Fruit fly (Drosophila melanogaster) whole organism, embryonic: Measurements from ENCODE around the gene Hrd3.

ENCODE experiments used
- Atf-2 ChIP-seq: fragments of 200-800 bp; sonication (Bioruptor generic); optimal IDR thresholded peaks from 2 replicates; lab custom pipeline; 2016; ENCODE audit warnings: missing biosample characterization, missing genetic modification characterization
- B-H2 ChIP-seq: fragments of 200-800 bp; sonication (Bioruptor generic); optimal IDR thresholded peaks from 2 replicates; lab custom pipeline; 2018; ENCODE audit warnings: missing biosample characterization, mild to moderate bottlenecking, missing genetic modification characterization
- Blimp-1 ChIP-seq: fragments of 200-800 bp; sonication (Bioruptor generic); optimal IDR thresholded peaks from 3 replicates; lab custom pipeline; 2018; ENCODE audit warnings: missing biosample characterization, missing genetic modification characterization, mild to moderate bottlenecking, moderate library complexity, missing genetic modification reagents
- CG10209 ChIP-seq: fragments of 200-800 bp; sonication (Bioruptor generic); optimal IDR thresholded peaks from 3 replicates; lab custom pipeline; 2017; ENCODE audit warnings: missing biosample characterization, mild to moderate bottlenecking, missing genetic modification characterization, missing genetic modification reagents
- CG1024 ChIP-seq: fragments of 200-800 bp; sonication (Bioruptor generic); IDR thresholded peaks from 2 replicates; pipeline ENCODE4 v1.3.6; 2022; ENCODE audit warnings: missing biosample characterization, missing genetic modification characterization
- CG10267 ChIP-seq: fragments of 200-800 bp; sonication (Bioruptor generic); optimal IDR thresholded peaks from 2 replicates; lab custom pipeline; 2018; ENCODE audit warnings: missing biosample characterization, mild to moderate bottlenecking, missing genetic modification characterization, moderate library complexity
- CG10431 ChIP-seq: fragments of 200-800 bp; sonication (Bioruptor generic); optimal IDR thresholded peaks from 3 replicates; lab custom pipeline; 2018; ENCODE audit warnings: missing biosample characterization, mild to moderate bottlenecking, missing genetic modification characterization
- CG11504 ChIP-seq: fragments of 200-800 bp; sonication (Bioruptor generic); optimal IDR thresholded peaks from 3 replicates; lab custom pipeline; 2019; ENCODE audit warnings: missing biosample characterization, mild to moderate bottlenecking, missing genetic modification characterization, moderate library complexity
- CG11696 ChIP-seq: fragments of 200-800 bp; sonication (Bioruptor generic); IDR thresholded peaks from 2 replicates; pipeline ENCODE4 v1.3.6; 2022; ENCODE audit warnings: missing biosample characterization, missing genetic modification characterization
- CG12299 ChIP-seq: fragments of 200-800 bp; sonication (Bioruptor generic); optimal IDR thresholded peaks from 2 replicates; lab custom pipeline; 2018; ENCODE audit warnings: missing biosample characterization, mild to moderate bottlenecking, missing genetic modification characterization
- CG17829 ChIP-seq: fragments of 200-800 bp; optimal IDR thresholded peaks from 2 replicates; lab custom pipeline; 2019; ENCODE audit warnings: missing biosample characterization, mild to moderate bottlenecking, missing genetic modification characterization, moderate library complexity
- CG4707 ChIP-seq: fragments of 200-800 bp; sonication (Bioruptor generic); optimal IDR thresholded peaks from 2 replicates; lab custom pipeline; 2018; ENCODE audit warnings: missing biosample characterization, mild to moderate bottlenecking, missing genetic modification characterization, moderate library complexity
- CG4820 ChIP-seq: fragments of 200-800 bp; sonication (Bioruptor generic); optimal IDR thresholded peaks from 3 replicates; lab custom pipeline; 2016; ENCODE audit warnings: missing biosample characterization, missing genetic modification characterization
- CG6175 ChIP-seq: fragments of 200-800 bp; sonication (Bioruptor generic); IDR thresholded peaks from 3 replicates; pipeline ENCODE4 v1.3.6; 2022; ENCODE audit warnings: missing biosample characterization, missing genetic modification characterization
- CG7556 ChIP-seq: fragments of 200-800 bp; sonication (Bioruptor generic); optimal IDR thresholded peaks from 2 replicates; lab custom pipeline; 2017; ENCODE audit warnings: missing biosample characterization, mild to moderate bottlenecking, missing genetic modification characterization
- CG7786 ChIP-seq: fragments of 200-800 bp; sonication (Bioruptor generic); optimal IDR thresholded peaks from 2 replicates; lab custom pipeline; 2016; ENCODE audit warnings: missing biosample characterization, missing genetic modification characterization
- D19B ChIP-seq: fragments of 200-800 bp; sonication (Bioruptor generic); optimal IDR thresholded peaks from 2 replicates; lab custom pipeline; 2017; ENCODE audit warnings: missing biosample characterization, mild to moderate bottlenecking, missing genetic modification characterization
- Dip2 ChIP-seq: fragments of 200-800 bp; sonication (Bioruptor generic); IDR thresholded peaks from 2 replicates; pipeline ENCODE4 v1.3.6; 2022; ENCODE audit warnings: missing biosample characterization, missing genetic modification characterization
- HHEX ChIP-seq: fragments of 200-800 bp; sonication (Bioruptor generic); optimal IDR thresholded peaks from 3 replicates; lab custom pipeline; 2017; ENCODE audit warnings: missing biosample characterization, mild to moderate bottlenecking, missing genetic modification characterization, missing genetic modification reagents
- Hsf ChIP-seq: fragments of 200-800 bp; sonication (Bioruptor generic); optimal IDR thresholded peaks from 3 replicates; lab custom pipeline; 2016; ENCODE audit warnings: missing biosample characterization, missing genetic modification characterization
- Kr ChIP-seq: fragments of 200-800 bp; sonication (Bioruptor generic); optimal IDR thresholded peaks from 2 replicates; lab custom pipeline; 2017; ENCODE audit warnings: missing biosample characterization, mild to moderate bottlenecking, missing genetic modification characterization
- Lhr ChIP-seq: fragments of 200-800 bp; sonication (Bioruptor generic); optimal IDR thresholded peaks from 3 replicates; lab custom pipeline; 2017; ENCODE audit warnings: mild to moderate bottlenecking, missing biosample characterization, missing genetic modification reagents, missing genetic modification characterization
- Max ChIP-seq: fragments of 200-800 bp; sonication (Bioruptor generic); optimal IDR thresholded peaks from 2 replicates; lab custom pipeline; 2016; ENCODE audit warnings: missing biosample characterization, mild to moderate bottlenecking, missing genetic modification characterization
- Myb ChIP-seq: fragments of 200-800 bp; sonication (Bioruptor generic); optimal IDR thresholded peaks from 2 replicates; lab custom pipeline; 2016; ENCODE audit warnings: missing biosample characterization, missing genetic modification characterization
- Oaz ChIP-seq: fragments of 200-800 bp; sonication (Bioruptor generic); IDR thresholded peaks from 2 replicates; pipeline ENCODE4 v1.3.6; 2022; ENCODE audit warnings: missing biosample characterization, missing genetic modification characterization
- Pdp1 ChIP-seq, 2 experiments: fragments of 200-800 bp; sonication (Bioruptor generic); optimal IDR thresholded peaks; 3 replicates each; lab custom pipeline; 2016; ENCODE audit warnings: missing biosample characterization in 2 of 2, missing genetic modification characterization in 2 of 2, mild to moderate bottlenecking in 1 of 2, moderate library complexity in 1 of 2
- Sin3A ChIP-seq: fragments of >200 bp; optimal IDR thresholded peaks from 2 replicates; lab custom pipeline; 2018
- Sox100B ChIP-seq: fragments of 200-800 bp; sonication (Bioruptor generic); optimal IDR thresholded peaks from 3 replicates; lab custom pipeline; 2018; ENCODE audit warnings: missing biosample characterization, mild to moderate bottlenecking, missing genetic modification characterization
- amos ChIP-seq: fragments of 200-800 bp; sonication (Bioruptor generic); IDR thresholded peaks from 2 replicates; pipeline ENCODE4 v1.3.6; 2022; ENCODE audit warnings: missing biosample characterization, missing genetic modification characterization; ENCODE audit not compliant: partially characterized antibody
- ash1 ChIP-seq: fragments of 200-800 bp; sonication (Bioruptor generic); optimal IDR thresholded peaks from 2 replicates; lab custom pipeline; 2018; ENCODE audit warnings: missing biosample characterization, mild to moderate bottlenecking, missing genetic modification characterization
- chm ChIP-seq: fragments of 200-800 bp; sonication (Bioruptor generic); IDR thresholded peaks from 2 replicates; pipeline ENCODE4 v1.3.6; 2022; ENCODE audit warnings: missing biosample characterization, missing genetic modification characterization
- cwo ChIP-seq: fragments of 200-800 bp; sonication (Bioruptor generic); optimal IDR thresholded peaks from 3 replicates; lab custom pipeline; 2017; ENCODE audit warnings: missing biosample characterization, missing genetic modification characterization, mild to moderate bottlenecking, moderate library complexity, missing genetic modification reagents
- disco-r ChIP-seq: fragments of 200-800 bp; sonication (Bioruptor generic); optimal IDR thresholded peaks from 2 replicates; lab custom pipeline; 2016; ENCODE audit warnings: missing biosample characterization, missing genetic modification characterization
- emc ChIP-seq: fragments of 200-800 bp; sonication (Bioruptor generic); optimal IDR thresholded peaks from 2 replicates; lab custom pipeline; 2016; ENCODE audit warnings: missing biosample characterization, missing genetic modification characterization
- esg ChIP-seq: fragments of 200-800 bp; sonication (Bioruptor generic); conservative IDR thresholded peaks from 2 replicates; pipeline ENCODE4 v1.3.6; 2022; ENCODE audit warnings: missing biosample characterization, missing genetic modification characterization
- exex ChIP-seq: fragments of 200-800 bp; sonication (Bioruptor generic); optimal IDR thresholded peaks from 4 replicates; lab custom pipeline; 2018; ENCODE audit warnings: missing biosample characterization, mild to moderate bottlenecking, missing genetic modification characterization, moderate library complexity
- gsb ChIP-seq: fragments of 200-800 bp; sonication (Bioruptor generic); IDR thresholded peaks from 2 replicates; pipeline ENCODE4 v1.3.6; 2022; ENCODE audit warnings: missing biosample characterization, missing genetic modification characterization
- h ChIP-seq: fragments of >200 bp; optimal IDR thresholded peaks from 2 replicates; lab custom pipeline; 2017
- hkb ChIP-seq, 2 experiments: fragments of 200-800 bp in 1 of 2; fragments of >200 bp in 1 of 2; sonication (Bioruptor generic) in 1 of 2; IDR thresholded peaks in 1 of 2; optimal IDR thresholded peaks in 1 of 2; 2 replicates each; pipeline versions ENCODE4 v1.3.6 to Lab custom; 2017 to 2022; ENCODE audit warnings: missing biosample characterization in 1 of 2, missing genetic modification characterization in 1 of 2
- jumu ChIP-seq: fragments of 200-800 bp; sonication (Bioruptor generic); optimal IDR thresholded peaks from 3 replicates; lab custom pipeline; 2016; ENCODE audit warnings: missing biosample characterization, missing genetic modification characterization
- lab ChIP-seq: fragments of 200-800 bp; sonication (Bioruptor generic); optimal IDR thresholded peaks from 3 replicates; lab custom pipeline; 2017; ENCODE audit warnings: missing biosample characterization, missing genetic modification characterization, mild to moderate bottlenecking, moderate library complexity, missing genetic modification reagents
- lola ChIP-seq, 3 experiments: fragments of >200 bp in 2 of 3; fragments of 200-800 bp in 1 of 3; sonication (Bioruptor generic) in 1 of 3; optimal IDR thresholded peaks; 2 replicates each; lab custom pipeline; 2017 to 2019; ENCODE audit warnings: missing biosample characterization in 3 of 3, missing genetic modification characterization in 3 of 3, mild to moderate bottlenecking in 1 of 3, moderate library complexity in 1 of 3
- nerfin-1 ChIP-seq: fragments of 200-800 bp; sonication (Bioruptor generic); optimal IDR thresholded peaks from 3 replicates; lab custom pipeline; 2019; ENCODE audit warnings: missing biosample characterization, mild to moderate bottlenecking, missing genetic modification characterization, moderate library complexity
- onecut ChIP-seq: fragments of 200-800 bp; sonication (Bioruptor generic); IDR thresholded peaks from 2 replicates; pipeline ENCODE4 v1.3.6; 2022; ENCODE audit warnings: missing biosample characterization, missing genetic modification characterization
- sd ChIP-seq: fragments of 200-800 bp; sonication (Bioruptor generic); optimal IDR thresholded peaks from 3 replicates; lab custom pipeline; 2018; ENCODE audit warnings: missing biosample characterization, mild to moderate bottlenecking, missing genetic modification characterization, moderate library complexity
- shn ChIP-seq: fragments of 200-800 bp; sonication (Bioruptor generic); optimal IDR thresholded peaks from 3 replicates; lab custom pipeline; 2016; ENCODE audit warnings: missing biosample characterization, missing genetic modification characterization
- tna ChIP-seq: fragments of 200-800 bp; sonication (Bioruptor generic); IDR thresholded peaks from 2 replicates; pipeline ENCODE4 v1.3.6; 2022; ENCODE audit warnings: missing biosample characterization, missing genetic modification characterization; ENCODE audit not compliant: partially characterized antibody
- trh ChIP-seq: fragments of 200-800 bp; sonication (Bioruptor generic); optimal IDR thresholded peaks from 2 replicates; lab custom pipeline; 2016; ENCODE audit warnings: missing biosample characterization, missing genetic modification characterization
- tup ChIP-seq: fragments of 200-800 bp; sonication (Bioruptor generic); optimal IDR thresholded peaks from 2 replicates; lab custom pipeline; 2016; ENCODE audit warnings: missing biosample characterization, mild to moderate bottlenecking, missing genetic modification characterization, moderate library complexity
- z ChIP-seq: fragments of 200-800 bp; sonication (Bioruptor generic); IDR thresholded peaks from 3 replicates; pipeline ENCODE4 v1.3.6; 2022; ENCODE audit warnings: missing biosample characterization, missing genetic modification characterization

The Hrd3 gene

dm6 chr3R:23726740-23727139 is 31.6 kb downstream of the Hrd3 start (continued):
- TF ChIP-seq exex (tag; lab: Kevin White, UChicago) = peak; percentile 54
- no peak for TF ChIP-seq tna (GFP tag; lab: Robert Waterston, UW)
- TF ChIP-seq Lhr (GFP tag; lab: Kevin White, UChicago) = no peak
- TF ChIP-seq chm (GFP tag; lab: Robert Waterston, UW) = peak; percentile 70; the same call in 1 of the 2 replicates
- TF ChIP-seq hkb (optimal IDR thresholded peaks at IDR 0.05; lab: Kevin White, UChicago) = no peak
- TF ChIP-seq hkb (GFP tag; IDR thresholded peaks at IDR 0.05; lab: Robert Waterston, UW) = peak; percentile 89
- TF ChIP-seq CG7556 (GFP tag; lab: Kevin White, UChicago) = peak; percentile 82
- TF ChIP-seq Atf-2 (GFP tag; lab: Kevin White, UChicago) = peak; percentile 29
- TF ChIP-seq shn (GFP tag; lab: Kevin White, UChicago) = peak; percentile 32
- peak; percentile 75 for TF ChIP-seq gsb (GFP tag; lab: Robert Waterston, UW)
- peak; percentile 52 for TF ChIP-seq CG4820 (GFP tag; lab: Kevin White, UChicago)
- peak; percentile 67 for TF ChIP-seq HHEX (GFP tag; lab: Kevin White, UChicago)
- TF ChIP-seq z (GFP tag; lab: Robert Waterston, UW) = no peak
- peak; percentile 70 for TF ChIP-seq Max (GFP tag; lab: Kevin White, UChicago)
- TF ChIP-seq nerfin-1 (tag; lab: Kevin White, UChicago) = no peak
- TF ChIP-seq Pdp1 (GFP tag; optimal IDR thresholded peaks at IDR 0.05; lab: Kevin White, UChicago) = peak; percentile 67 to 74
- TF ChIP-seq ash1 (GFP tag; lab: Kevin White, UChicago) = peak; percentile 41
- TF ChIP-seq Hsf (GFP tag; lab: Kevin White, UChicago) = peak; percentile 74
- TF ChIP-seq CG11696 (GFP tag; lab: Robert Waterston, UW) = peak; percentile 59
- TF ChIP-seq tup (GFP tag; lab: Kevin White, UChicago) = peak; percentile 40
- TF ChIP-seq CG6175 = peak; percentile 79; the same call in 2 of the 3 replicates
- TF ChIP-seq sd (tag; lab: Kevin White, UChicago) = peak; percentile 81
- peak; percentile 91 for TF ChIP-seq cwo (GFP tag; lab: Kevin White, UChicago)
- peak; percentile 75 for TF ChIP-seq CG10209 (GFP tag; lab: Kevin White, UChicago)
- peak; percentile 57 for TF ChIP-seq B-H2
- no peak for TF ChIP-seq emc (GFP tag; lab: Kevin White, UChicago)
- TF ChIP-seq onecut (GFP tag; lab: Robert Waterston, UW) = no peak
- TF ChIP-seq CG10431 (GFP tag; lab: Kevin White, UChicago) = no peak
- peak; percentile 83 for TF ChIP-seq CG11504 (tag; lab: Kevin White, UChicago)
- TF ChIP-seq CG4707 (GFP tag; lab: Kevin White, UChicago) = no peak
- TF ChIP-seq CG12299 (tag; lab: Kevin White, UChicago) = peak; percentile 37
- TF ChIP-seq D19B (GFP tag; lab: Kevin White, UChicago) = peak; percentile 76
- TF ChIP-seq Myb (GFP tag; lab: Kevin White, UChicago) = peak; percentile 42
- TF ChIP-seq Sin3A (lab: Kevin White, UChicago) = no peak
- TF ChIP-seq Kr (GFP tag; lab: Kevin White, UChicago) = no peak
- peak; percentile 57 for TF ChIP-seq Blimp-1 (GFP tag; lab: Kevin White, UChicago)
- peak; percentile 35 for TF ChIP-seq jumu
- peak; percentile 70 for TF ChIP-seq esg (GFP tag; lab: Robert Waterston, UW)
- peak; percentile 76 for TF ChIP-seq CG7786 (GFP tag; lab: Kevin White, UChicago)
- TF ChIP-seq Sox100B (GFP tag; lab: Kevin White, UChicago) = peak; percentile 62
- TF ChIP-seq disco-r (GFP tag; lab: Kevin White, UChicago) = peak; percentile 45
- TF ChIP-seq trh (GFP tag; lab: Kevin White, UChicago) = no peak
- no peak for TF ChIP-seq h (lab: Kevin White, UChicago)
- peak; percentile 95 for TF ChIP-seq lab (GFP tag; lab: Kevin White, UChicago)
- TF ChIP-seq Oaz (GFP tag; lab: Robert Waterston, UW) = peak; percentile 40; the same call in 1 of the 2 replicates
- no peak; the same call in 1 of the 2 replicates for TF ChIP-seq CG1024 (GFP tag; lab: Robert Waterston, UW)
- TF ChIP-seq CG17829 (tag; lab: Kevin White, UChicago) = peak; percentile 75
- no peak for TF ChIP-seq lola (GFP tag; optimal IDR thresholded peaks at IDR 0.05; lab: Kevin White, UChicago)
- peak; percentile 63 for TF ChIP-seq CG10267 (tag; lab: Kevin White, UChicago)
- TF ChIP-seq amos (GFP tag; lab: Robert Waterston, UW) = no peak
- TF ChIP-seq Dip2 (GFP tag; lab: Robert Waterston, UW) = no peak
